Fruit fly (Drosophila melanogaster): Measurements from ENCODE around the gene CG16719.
A peak's percentile ranks its signal among the peaks of the same experiment; 100 is the strongest.

CG16719 gene

DNA sequence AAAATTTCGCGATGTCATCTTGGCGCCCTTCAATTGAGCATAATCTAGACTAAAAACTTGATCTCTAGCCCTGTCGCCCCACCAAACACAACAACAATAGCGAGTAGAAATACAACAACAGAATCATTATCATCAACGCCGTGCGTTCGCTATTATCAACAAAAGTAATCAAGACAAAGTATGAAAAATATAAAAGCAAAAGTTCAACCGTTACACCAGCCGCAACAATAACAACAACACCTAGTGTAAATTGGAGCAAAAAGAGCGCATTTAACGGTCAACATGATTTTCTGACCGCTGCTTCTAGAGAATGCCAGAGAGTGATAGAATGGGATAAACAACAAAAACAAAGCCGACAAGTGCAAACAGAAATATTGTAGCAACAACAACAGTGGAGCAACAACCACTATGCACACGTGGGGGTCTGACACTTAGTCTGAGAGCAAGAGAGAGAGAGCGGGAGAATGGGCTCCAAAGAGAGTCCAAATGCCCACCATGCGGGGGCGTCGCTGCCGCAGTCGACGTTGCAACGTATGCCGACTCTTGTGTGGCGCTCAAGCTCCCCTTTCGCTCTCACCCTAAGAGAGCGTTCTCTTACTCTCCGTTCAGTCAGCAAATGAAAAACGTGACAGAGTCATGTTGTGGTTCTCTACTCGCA lies 7.4 kb downstream of the CG16719 start:
- peak; percentile 41 for TF ChIP-seq noc (tag; optimal IDR thresholded peaks at IDR 0.05)

DNA sequence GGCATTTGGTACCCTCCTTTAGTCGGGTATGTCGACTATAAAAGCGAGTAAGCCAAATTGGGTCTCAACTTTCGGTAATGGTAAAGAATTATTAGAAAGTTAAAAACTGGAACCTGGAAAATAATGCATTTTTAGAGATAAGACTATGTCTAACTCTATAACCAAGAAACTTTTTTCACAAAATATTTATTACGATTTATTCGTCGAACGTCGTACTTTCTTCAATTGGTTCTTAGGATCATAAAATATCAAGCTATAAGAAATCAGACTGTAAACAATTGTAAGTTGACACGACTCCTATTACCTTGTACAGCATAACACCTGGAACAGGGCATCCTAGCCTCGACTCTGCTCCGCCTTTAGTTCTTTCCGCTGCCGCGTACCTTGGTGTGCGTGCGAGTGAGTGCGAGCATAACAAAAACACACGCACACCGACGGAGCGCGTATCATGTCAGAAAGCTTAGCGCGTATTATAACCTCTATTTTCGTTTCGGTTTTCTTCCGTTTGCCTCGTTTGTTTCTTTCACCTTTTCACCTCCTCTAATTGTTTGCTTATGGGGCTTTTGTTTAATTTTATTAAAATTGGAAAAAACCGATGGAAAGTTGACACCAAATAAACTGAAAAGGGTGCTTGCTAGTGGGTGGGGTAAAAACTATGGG lies 8.1 kb downstream of the CG16719 start:
- TF ChIP-seq noc (tag; optimal IDR thresholded peaks at IDR 0.05) = peak; percentile 98

DNA sequence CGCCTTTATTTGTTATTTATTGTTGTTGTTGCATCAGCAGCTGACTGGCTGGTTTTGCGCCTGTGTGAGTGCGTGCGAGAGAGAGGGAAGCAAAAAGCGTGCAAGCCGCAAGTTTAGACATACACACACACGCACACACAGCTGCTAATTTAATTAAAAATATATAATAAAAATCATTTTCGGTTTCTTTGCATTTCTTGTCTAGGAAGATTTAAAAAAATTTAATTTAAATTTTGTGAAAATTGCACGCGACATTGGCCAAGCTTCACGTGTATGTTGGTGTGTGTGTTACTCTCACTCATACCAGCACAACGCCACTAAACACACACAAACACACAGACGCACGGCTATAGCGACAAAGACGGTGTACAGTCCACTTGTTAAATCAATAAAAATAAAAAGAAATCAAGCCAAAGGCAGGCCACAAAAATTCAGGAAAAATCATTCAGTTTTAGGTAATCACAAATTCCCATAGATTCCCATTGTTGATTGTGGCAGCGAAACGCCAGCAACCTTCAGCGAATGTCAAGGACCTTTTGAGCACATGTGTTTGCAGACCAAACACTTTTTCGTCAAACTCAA lies 8.7 kb downstream of the CG16719 start:
- no peak for TF ChIP-seq noc (tag; optimal IDR thresholded peaks at IDR 0.05)

DNA sequence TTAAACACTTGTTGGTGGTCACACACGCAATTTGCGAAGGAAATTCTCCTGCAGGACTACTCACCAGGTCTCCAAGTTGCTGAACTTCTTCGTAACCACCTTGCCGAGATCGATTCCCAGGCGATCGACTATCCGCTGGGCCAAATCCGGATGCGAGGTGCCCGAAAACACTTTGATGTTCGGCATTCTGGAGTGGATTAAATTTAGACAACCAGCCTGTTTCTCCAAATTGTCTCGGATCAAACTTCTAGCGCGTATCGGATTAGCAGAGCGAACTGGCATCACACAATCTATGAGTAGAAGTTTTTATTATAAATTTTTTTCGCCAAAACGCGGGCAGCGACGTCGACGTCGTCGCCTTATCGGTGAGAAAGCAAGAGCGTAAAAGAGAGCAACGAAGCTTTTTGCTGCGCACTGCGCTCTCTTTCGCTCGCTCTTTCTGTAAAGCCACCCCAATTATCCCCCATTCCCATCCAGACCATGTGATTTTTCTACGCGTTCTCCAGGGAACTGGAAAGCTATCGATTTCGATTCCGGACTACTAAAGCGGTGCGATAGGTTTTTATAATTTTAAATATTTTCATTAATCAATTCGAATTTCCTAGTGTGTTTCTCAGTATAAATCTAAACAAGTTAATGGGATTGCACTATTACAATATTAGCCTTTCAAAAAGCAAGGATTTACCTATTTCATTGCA lies 9.3 kb downstream of the CG16719 start:
- no peak for TF ChIP-seq noc (tag; optimal IDR thresholded peaks at IDR 0.05)

DNA sequence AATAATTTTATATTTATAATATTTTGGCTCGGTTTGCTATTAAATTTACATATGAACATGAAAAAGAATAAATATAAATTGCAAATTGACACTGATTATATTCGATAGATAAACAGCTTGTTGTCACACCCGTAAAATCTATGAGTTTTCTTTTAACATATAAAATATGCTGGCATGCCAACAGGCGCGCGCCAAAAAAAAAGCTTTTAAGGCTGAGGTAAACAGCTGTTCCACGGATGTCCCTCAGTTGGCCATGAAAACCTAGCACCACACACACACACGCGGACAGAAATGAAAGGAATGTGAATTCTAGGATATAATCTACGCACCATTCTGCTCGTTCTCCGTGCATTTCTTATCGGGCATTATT lies 9.9 kb downstream of the CG16719 start:
- no peak for TF ChIP-seq noc (tag; optimal IDR thresholded peaks at IDR 0.05)

DNA sequence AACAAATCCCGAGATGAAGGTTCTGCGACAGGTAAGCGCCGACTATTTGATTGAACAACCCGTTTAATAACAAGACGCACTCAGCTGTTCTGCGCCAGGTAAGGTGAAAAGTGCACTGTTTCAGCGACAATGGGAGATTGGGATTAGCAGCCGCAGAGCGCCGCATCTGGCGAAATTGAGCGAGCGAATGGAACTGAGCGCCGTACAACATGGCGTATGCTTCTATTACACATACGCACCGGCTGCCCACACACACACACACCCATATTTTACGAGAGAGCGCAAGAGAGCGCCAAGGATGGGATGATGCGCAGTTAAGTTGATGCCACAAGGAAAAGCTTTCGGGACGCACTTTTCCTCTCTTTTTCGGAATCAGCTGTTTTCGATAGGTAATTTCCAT lies 10.3 kb downstream of the CG16719 start:
- TF ChIP-seq noc (tag; optimal IDR thresholded peaks at IDR 0.05) = no peak

DNA sequence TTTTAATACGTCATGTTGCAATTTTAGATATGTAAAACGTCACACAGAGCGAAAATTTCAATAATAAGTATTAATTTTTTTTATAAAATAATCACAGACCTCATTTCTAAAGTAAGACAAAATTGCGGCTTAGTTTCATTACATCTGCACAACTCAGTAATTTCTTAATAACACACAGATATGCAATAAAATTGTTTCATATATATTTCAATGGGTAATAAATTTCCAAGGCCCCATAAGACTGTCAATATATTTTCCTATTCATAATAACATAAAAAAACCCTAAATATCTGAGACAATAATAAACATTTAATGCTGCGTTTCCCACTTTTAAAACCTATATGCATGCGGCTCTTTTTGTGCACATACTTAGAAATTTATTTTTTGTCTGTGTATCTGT lies 10.7 kb downstream of the CG16719 start:
- no peak for TF ChIP-seq noc (tag; optimal IDR thresholded peaks at IDR 0.05)

DNA sequence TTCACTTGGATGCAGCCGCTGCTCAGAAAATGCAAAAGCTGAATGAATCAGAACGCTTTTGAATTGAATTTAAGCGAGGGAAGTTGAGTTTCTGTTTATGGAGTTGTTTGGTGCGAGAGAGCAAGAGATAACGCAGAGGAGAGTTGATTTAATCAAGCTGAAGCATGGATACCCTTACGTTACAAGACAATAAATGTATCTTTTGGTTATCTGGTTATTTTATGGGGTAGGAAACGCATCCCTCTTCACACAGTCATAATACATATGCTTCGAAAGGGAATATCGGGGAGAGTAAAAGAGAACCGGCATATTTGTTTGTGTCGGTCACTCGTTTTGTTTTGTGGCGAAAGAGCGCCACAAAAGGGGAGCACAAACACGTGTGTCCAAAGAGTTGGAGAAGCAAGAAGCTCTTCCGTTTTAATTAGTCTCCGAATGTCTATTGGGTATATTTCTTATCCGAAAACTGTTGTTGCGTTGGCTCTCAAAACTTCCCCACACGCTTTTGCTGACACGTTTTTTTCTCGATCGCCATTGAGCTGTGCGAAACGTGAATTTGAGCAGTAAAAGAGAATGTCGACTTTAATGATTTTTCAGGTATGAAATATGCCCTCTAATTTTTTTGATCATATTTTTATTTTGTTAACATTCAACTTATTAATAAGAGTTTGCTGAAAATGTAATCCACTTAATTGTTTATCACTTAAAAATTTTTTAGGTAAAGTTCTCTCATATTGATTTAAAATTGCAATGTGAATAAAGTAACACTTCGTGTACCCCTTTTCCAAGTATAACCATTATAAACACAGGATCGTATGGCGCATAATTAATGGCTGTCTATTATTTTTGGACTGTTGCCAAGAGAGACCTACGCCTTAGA lies 11.9 kb downstream of the CG16719 start, which contains the start of gene Prps:
Gene Prps, minus strand, starts transcription at position 51 of the 877 bp plus-strand sequence.
- peak; percentile 72 for TF ChIP-seq noc (tag; optimal IDR thresholded peaks at IDR 0.05)

DNA sequence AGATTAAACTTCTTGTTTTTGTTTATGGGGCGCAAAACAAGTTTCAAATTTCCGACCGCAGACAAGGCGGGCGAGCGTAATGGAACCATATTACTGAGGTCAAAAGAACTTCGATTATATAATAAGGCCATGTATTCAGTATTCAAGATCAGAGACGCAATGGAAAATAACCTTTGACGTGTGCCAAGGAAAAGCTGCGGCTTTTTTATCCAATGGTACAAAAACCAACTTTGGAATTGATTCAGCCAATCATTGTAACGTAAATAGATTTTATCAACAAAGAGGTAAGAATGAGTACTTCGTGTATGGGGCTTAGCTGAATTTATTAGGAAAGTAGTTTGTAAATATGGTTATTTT lies 12.5 kb downstream of the CG16719 start:
- no peak for TF ChIP-seq noc (tag; optimal IDR thresholded peaks at IDR 0.05)

DNA sequence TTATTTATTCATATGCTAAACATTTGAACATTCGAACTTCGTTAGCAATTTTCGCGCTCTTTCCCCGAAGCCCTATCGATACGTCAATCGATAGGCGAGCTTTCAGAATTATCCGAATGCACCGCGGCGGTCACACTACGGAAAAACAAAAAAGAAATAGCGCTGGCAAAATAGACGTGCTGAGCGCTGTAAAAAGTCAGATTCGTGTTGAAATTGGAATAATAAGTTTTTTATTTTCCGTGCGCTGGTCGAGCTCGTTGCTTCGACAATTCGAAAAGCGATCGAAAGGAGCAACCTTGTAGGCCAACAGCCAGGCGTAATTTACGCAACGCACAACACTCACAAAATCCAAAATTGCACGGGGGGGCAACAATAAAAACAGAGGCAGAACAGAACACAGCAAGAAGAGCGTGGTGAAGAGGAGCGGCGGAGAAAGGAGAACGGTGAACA lies 13.2 kb downstream of the CG16719 start, which contains the start of gene Ubc4:
Gene Ubc4, plus strand, starts transcription at position 144 of the 450 bp plus-strand sequence.
- no peak for TF ChIP-seq noc (tag; optimal IDR thresholded peaks at IDR 0.05)

DNA sequence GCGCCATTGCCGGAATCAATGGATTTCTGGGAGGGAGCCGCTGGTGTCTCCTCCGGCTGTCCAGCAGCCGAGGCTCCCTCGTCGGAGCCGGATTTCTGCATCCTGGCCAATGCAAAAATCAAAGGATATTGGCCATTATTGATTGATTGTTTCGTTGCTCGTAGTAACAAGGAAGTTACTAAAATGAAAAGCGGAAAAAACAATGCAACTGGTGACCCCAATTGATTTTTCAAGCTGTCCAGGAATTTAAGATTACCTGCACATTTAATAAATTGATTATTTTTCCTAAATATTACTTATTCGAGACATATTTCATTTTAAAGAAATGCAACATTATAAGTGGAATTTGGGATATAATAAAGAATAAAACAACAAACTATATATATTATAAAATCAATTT lies 18.5 kb downstream of the CG16719 start, which contains the start of gene CG6761:
Gene CG6761, minus strand, starts transcription at position 101 of the 400 bp plus-strand sequence.
- no peak for TF ChIP-seq noc (tag; optimal IDR thresholded peaks at IDR 0.05)

DNA sequence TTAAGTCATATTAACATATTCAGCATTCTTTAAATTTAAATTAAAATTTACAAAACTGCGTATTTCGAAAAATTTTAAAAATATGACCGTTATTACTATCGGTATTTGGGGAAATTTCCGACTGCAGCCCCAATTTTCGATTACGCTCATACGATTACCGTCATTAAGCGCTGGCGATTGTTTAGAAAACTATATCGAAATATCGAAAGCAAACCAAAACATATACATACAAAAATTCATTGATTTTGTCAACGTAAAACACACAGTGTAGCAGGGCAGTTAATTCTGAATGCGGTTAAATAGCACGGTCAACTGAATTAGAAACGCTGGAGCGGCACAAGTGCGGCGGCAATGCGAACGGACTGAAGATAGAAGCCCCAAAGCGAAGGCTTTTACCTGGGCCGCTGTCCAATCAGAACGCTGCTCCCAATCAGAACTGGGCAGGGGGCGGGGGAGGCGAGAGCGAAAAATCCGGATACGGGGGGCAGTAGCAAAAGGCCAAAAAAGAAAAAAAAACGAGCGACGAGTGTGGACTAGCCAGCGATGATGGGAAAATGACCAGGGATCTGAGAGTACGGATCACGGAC lies 19.3 kb downstream of the CG16719 start, which contains the start of gene CG16711:
Gene CG16711, plus strand, starts transcription at position 170 of the 587 bp plus-strand sequence.
- no peak for TF ChIP-seq noc (tag; optimal IDR thresholded peaks at IDR 0.05)

DNA sequence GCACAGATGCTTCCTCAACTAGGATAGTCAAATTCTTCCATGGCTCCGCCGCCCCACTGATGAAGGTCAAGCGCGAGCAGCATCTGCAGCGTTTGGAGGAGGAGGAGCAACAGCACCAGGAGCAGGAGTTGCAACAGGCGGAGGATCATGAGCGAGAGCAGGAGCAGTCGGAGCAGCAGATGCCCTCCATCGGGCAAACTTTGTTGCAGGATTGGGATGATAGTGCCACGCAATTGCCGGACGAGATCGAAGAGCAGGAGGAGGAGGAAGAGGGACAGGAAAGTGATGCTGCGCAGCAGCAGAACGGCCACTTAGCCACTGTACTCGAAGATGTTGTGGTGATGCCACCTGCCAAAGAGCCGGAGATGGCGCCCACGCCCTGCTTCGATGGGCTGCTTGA lies 20.6 kb downstream of the CG16719 start:
- TF ChIP-seq noc (tag; optimal IDR thresholded peaks at IDR 0.05) = no peak

DNA sequence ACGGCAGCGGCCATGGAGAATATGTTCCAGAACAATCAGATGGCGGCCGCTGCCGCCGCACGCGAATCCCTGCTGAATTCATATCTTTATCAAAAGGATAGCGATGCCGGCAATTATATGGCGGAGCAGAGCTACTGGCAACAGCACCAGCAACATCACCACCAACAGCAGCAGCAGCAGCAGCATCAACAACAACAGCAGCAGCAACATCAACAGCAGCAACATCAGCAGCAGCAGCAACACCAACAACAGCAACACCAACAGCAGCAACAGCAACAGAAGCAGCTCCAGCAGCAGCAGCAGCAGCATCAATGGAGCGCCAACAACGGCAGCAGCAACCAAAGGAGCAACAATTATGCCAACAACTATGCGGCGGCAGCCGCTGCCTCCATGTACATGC lies 23.8 kb downstream of the CG16719 start:
- no peak for TF ChIP-seq noc (tag; optimal IDR thresholded peaks at IDR 0.05)

DNA sequence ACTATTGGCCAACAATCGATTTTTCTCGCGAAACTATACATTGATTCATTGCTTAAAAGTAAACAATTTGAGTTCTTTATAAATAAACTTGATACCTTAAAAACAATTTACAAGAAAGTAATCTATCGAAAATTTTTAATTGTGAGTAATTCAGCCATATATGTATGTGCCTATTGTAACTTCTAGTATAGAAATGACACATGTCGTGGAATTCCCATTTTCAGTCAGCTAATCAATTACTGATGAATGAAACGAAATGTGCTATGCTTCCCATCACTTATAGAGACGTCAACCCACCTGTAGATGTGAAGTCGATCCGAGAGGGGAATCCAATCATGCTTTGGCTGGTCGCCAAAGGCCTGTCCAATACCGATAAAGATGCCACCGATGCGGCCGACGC lies 26.2 kb downstream of the CG16719 start:
- no peak for TF ChIP-seq noc (tag; optimal IDR thresholded peaks at IDR 0.05)

Measured in whole organism, larva.